Fruit fly (Drosophila melanogaster) whole organism, pupa: ENCODE results near the gene Obp83b.

Experiments used
- CG10348 ChIP-seq: fragments of 200-800 bp; sonication (Bioruptor generic); IDR thresholded peaks from 2 replicates; pipeline ENCODE4 v1.3.6; 2022; ENCODE audit warnings: missing biosample characterization, missing genetic modification characterization
- CG12605 ChIP-seq: fragments of 200-800 bp; sonication (Bioruptor generic); IDR thresholded peaks from 2 replicates; pipeline ENCODE4 v1.3.6; 2022; ENCODE audit warnings: missing biosample characterization, missing genetic modification characterization
- CG13204 ChIP-seq: fragments of 200-800 bp; sonication (Bioruptor generic); optimal IDR thresholded peaks from 2 replicates; lab custom pipeline; 2018; ENCODE audit warnings: missing biosample characterization, mild to moderate bottlenecking, missing genetic modification characterization, moderate library complexity
- CG14655 ChIP-seq: fragments of 200-800 bp; sonication (Bioruptor generic); optimal IDR thresholded peaks from 3 replicates; lab custom pipeline; 2017; ENCODE audit warnings: mild to moderate bottlenecking, missing biosample characterization, missing genetic modification reagents, missing genetic modification characterization
- CG15710 ChIP-seq: fragments of 200-800 bp; sonication (Bioruptor generic); optimal IDR thresholded peaks from 2 replicates; lab custom pipeline; 2018; ENCODE audit warnings: missing biosample characterization, mild to moderate bottlenecking, missing genetic modification characterization, moderate library complexity
- CG17806 ChIP-seq: fragments of 200-800 bp; sonication (Bioruptor generic); optimal IDR thresholded peaks from 2 replicates; lab custom pipeline; 2018; ENCODE audit warnings: missing biosample characterization, mild to moderate bottlenecking, missing genetic modification characterization, moderate library complexity
- CG32121 ChIP-seq: fragments of 200-800 bp; sonication (Bioruptor generic); IDR thresholded peaks from 2 replicates; pipeline ENCODE4 v1.3.6; 2022; ENCODE audit warnings: missing biosample characterization, missing genetic modification characterization
- CG34367 ChIP-seq: fragments of 200-800 bp; sonication (Bioruptor generic); optimal IDR thresholded peaks from 2 replicates; lab custom pipeline; 2018; ENCODE audit warnings: missing biosample characterization, mild to moderate bottlenecking, missing genetic modification characterization
- CG4496 ChIP-seq: fragments of 200-800 bp; sonication (Bioruptor generic); IDR thresholded peaks from 3 replicates; pipeline ENCODE4 v1.3.6; 2022; ENCODE audit warnings: missing biosample characterization, missing genetic modification characterization
- CG8159 ChIP-seq: fragments of 200-800 bp; sonication (Bioruptor generic); optimal IDR thresholded peaks from 3 replicates; lab custom pipeline; 2018; ENCODE audit warnings: missing biosample characterization, mild to moderate bottlenecking, missing genetic modification characterization, moderate library complexity
- CG8301 ChIP-seq: fragments of 200-800 bp; sonication (Bioruptor generic); optimal IDR thresholded peaks from 2 replicates; lab custom pipeline; 2018; ENCODE audit warnings: missing biosample characterization, mild to moderate bottlenecking, missing genetic modification characterization
- CG9948 ChIP-seq: fragments of 200-800 bp; sonication (Bioruptor generic); optimal IDR thresholded peaks from 2 replicates; lab custom pipeline; 2018; ENCODE audit warnings: missing biosample characterization, mild to moderate bottlenecking, missing genetic modification characterization, moderate library complexity
- D1 ChIP-seq: fragments of 200-800 bp; sonication (Bioruptor generic); optimal IDR thresholded peaks from 2 replicates; lab custom pipeline; 2018; ENCODE audit warnings: missing biosample characterization, mild to moderate bottlenecking, missing genetic modification characterization, moderate library complexity
- EcR ChIP-seq: fragments of 200-800 bp; sonication (Bioruptor generic); optimal IDR thresholded peaks from 3 replicates; lab custom pipeline; 2019; ENCODE audit warnings: missing biosample characterization, missing genetic modification characterization, mild to moderate bottlenecking, moderate library complexity, missing genetic modification reagents
- Ets98B ChIP-seq: fragments of 200-800 bp; sonication (Bioruptor generic); IDR thresholded peaks from 2 replicates; pipeline ENCODE4 v1.3.6; 2022; ENCODE audit warnings: missing biosample characterization, missing genetic modification characterization
- Pif1A ChIP-seq: fragments of 200-800 bp; sonication (Bioruptor generic); optimal IDR thresholded peaks from 3 replicates; lab custom pipeline; 2016; ENCODE audit warnings: missing biosample characterization, missing genetic modification characterization
- Pif1B ChIP-seq: fragments of 200-800 bp; sonication (Bioruptor generic); optimal IDR thresholded peaks from 3 replicates; lab custom pipeline; 2016; ENCODE audit warnings: missing biosample characterization, missing genetic modification characterization
- Snoo ChIP-seq: fragments of 200-800 bp; sonication (Bioruptor generic); optimal IDR thresholded peaks from 3 replicates; lab custom pipeline; 2017; ENCODE audit warnings: missing biosample characterization, mild to moderate bottlenecking, missing genetic modification characterization, inconsistent platforms
- fd96Ca ChIP-seq: fragments of 200-800 bp; sonication (Bioruptor generic); IDR thresholded peaks from 3 replicates; pipeline ENCODE4 v1.3.6; 2022; ENCODE audit warnings: missing biosample characterization, missing genetic modification characterization
- gl ChIP-seq: fragments of 200-800 bp; sonication (Bioruptor generic); optimal IDR thresholded peaks from 2 replicates; lab custom pipeline; 2018; ENCODE audit warnings: missing biosample characterization, mild to moderate bottlenecking, missing genetic modification characterization
- rn ChIP-seq: fragments of 200-800 bp; sonication (Bioruptor generic); IDR thresholded peaks from 2 replicates; pipeline ENCODE4 v1.3.6; 2022; ENCODE audit warnings: missing biosample characterization, missing genetic modification characterization

The Obp83b gene

dm6 chr3R:5976717-5977116 is at the start of gene Obp83b:
TSS of gene Obp83b (minus strand) at chr3R:5976817.
- no peak for TF ChIP-seq CG15710 (tag; lab: Kevin White, UChicago)
- no peak for TF ChIP-seq CG14655 (GFP tag; lab: Kevin White, UChicago)
- no peak for TF ChIP-seq CG8159 (tag; lab: Kevin White, UChicago)
- TF ChIP-seq EcR (GFP tag; lab: Kevin White, UChicago) = no peak
- TF ChIP-seq CG4496 = no peak
- no peak for TF ChIP-seq rn (GFP tag; lab: Robert Waterston, UW)
- TF ChIP-seq CG34367 (tag; lab: Kevin White, UChicago) = no peak
- TF ChIP-seq Pif1B (GFP tag; lab: Kevin White, UChicago) = no peak
- no peak for TF ChIP-seq gl (tag; lab: Kevin White, UChicago)
- TF ChIP-seq CG8301 (tag; lab: Kevin White, UChicago) = no peak
- no peak for TF ChIP-seq Snoo (tag; lab: Kevin White, UChicago)
- no peak for TF ChIP-seq CG9948 (tag; lab: Kevin White, UChicago)
- no peak for TF ChIP-seq CG17806 (tag; lab: Kevin White, UChicago)
- TF ChIP-seq CG13204 (GFP tag; lab: Kevin White, UChicago) = no peak

dm6 chr3R:6025227-6025626 is 48.6 kb upstream of the Obp83b start:
- no peak for TF ChIP-seq fd96Ca

dm6 chr3R:6011832-6012231 is 35.2 kb upstream of the Obp83b start, which contains the start of gene CG10280:
TSS of gene CG10280 (minus strand) at chr3R:6011932.
- no peak for TF ChIP-seq EcR (GFP tag; lab: Kevin White, UChicago)
- no peak for TF ChIP-seq Pif1B (GFP tag; lab: Kevin White, UChicago)
- TF ChIP-seq CG9948 (tag; lab: Kevin White, UChicago) = no peak
- no peak for TF ChIP-seq Snoo (tag; lab: Kevin White, UChicago)
- TF ChIP-seq fd96Ca = no peak
- no peak for TF ChIP-seq CG13204 (GFP tag; lab: Kevin White, UChicago)

- no peak for TF ChIP-seq CG14655 (GFP tag; lab: Kevin White, UChicago)
- no peak for TF ChIP-seq CG13204 (GFP tag; lab: Kevin White, UChicago)
- no peak for TF ChIP-seq CG8301 (tag; lab: Kevin White, UChicago)
Observed at dm6 chr3R:6009510-6010407, 33.1 kb upstream of the Obp83b start.

dm6 chr3R:6008202-6009062 is 31.8 kb upstream of the Obp83b start, which contains the start of gene Rm62:
TSS of gene Rm62 (minus strand) at chr3R:6008579.
- TF ChIP-seq Snoo (tag; lab: Kevin White, UChicago) (no peak), CG12605 (GFP tag; lab: Robert Waterston, UW) (no peak), CG4496 (peak; percentile 62; the same call in 2 of the 3 replicates), CG8159 (tag; lab: Kevin White, UChicago) (no peak), fd96Ca (no peak), rn (GFP tag; lab: Robert Waterston, UW) (no peak), CG14655 (GFP tag; lab: Kevin White, UChicago) (peak; percentile 18)

- TF ChIP-seq CG8159 (tag; lab: Kevin White, UChicago) (peak; percentile 30), rn (GFP tag; lab: Robert Waterston, UW) (no peak), CG10348 (GFP tag; lab: Robert Waterston, UW) (no peak), CG14655 (GFP tag; lab: Kevin White, UChicago) (no peak), fd96Ca (0 out of 3 replicates have a peak, but pooled peaks have one; percentile 46), Ets98B (GFP tag; lab: Robert Waterston, UW) (peak; percentile 49; the same call in 1 of the 2 replicates), CG4496 (peak; percentile 47; the same call in 2 of the 3 replicates), gl (tag; lab: Kevin White, UChicago) (peak; percentile 67), CG34367 (tag; lab: Kevin White, UChicago) (peak; percentile 33), Snoo (tag; lab: Kevin White, UChicago) (no peak), Pif1A (GFP tag; lab: Kevin White, UChicago) (peak; percentile 25), CG13204 (GFP tag; lab: Kevin White, UChicago) (peak; percentile 64), EcR (GFP tag; lab: Kevin White, UChicago) (peak; percentile 14), CG17806 (tag; lab: Kevin White, UChicago) (no peak), CG12605 (GFP tag; lab: Robert Waterston, UW) (peak; percentile 39; the same call in 1 of the 2 replicates), Pif1B (GFP tag; lab: Kevin White, UChicago) (no peak), CG32121 (no peak), D1 (tag; lab: Kevin White, UChicago) (no peak), CG8301 (tag; lab: Kevin White, UChicago) (no peak), CG15710 (tag; lab: Kevin White, UChicago) (peak; percentile 32), CG9948 (tag; lab: Kevin White, UChicago) (no peak)
Observed at dm6 chr3R:6007123-6008000, 30.7 kb upstream of the Obp83b start.
